Worm (Caenorhabditis elegans) whole organism, L4 larva: ENCODE measurements around the gene nfki-1.

Experiments
- D1046.2 ChIP-seq: fragments of 200-800 bp; sonication (Bioruptor generic); IDR thresholded peaks from 2 replicates; pipeline ENCODE4 v1.3.6; 2022; ENCODE audit warnings: missing genetic modification characterization, missing compliant biosample characterization
- F10B5.3 ChIP-seq: sonication (generic microtip); optimal IDR thresholded peaks from 2 replicates; lab custom pipeline; 2016; ENCODE audit warnings: mild to moderate bottlenecking, missing genetic modification characterization, missing compliant biosample characterization
- F26F4.8 ChIP-seq: fragments of 200-800 bp; sonication (Bioruptor generic); conservative IDR thresholded peaks from 2 replicates; pipeline ENCODE4 v1.3.6; 2022; ENCODE audit warnings: missing genetic modification characterization, missing compliant biosample characterization
- F37D6.2 ChIP-seq: sonication (generic microtip); optimal IDR thresholded peaks from 2 replicates; lab custom pipeline; 2016; ENCODE audit warnings: mild to moderate bottlenecking, missing genetic modification characterization, missing compliant biosample characterization
- F44E2.7 ChIP-seq: fragments of 200-800 bp; sonication (Bioruptor generic); IDR thresholded peaks from 2 replicates; pipeline ENCODE4 v2.1.2; 2022; ENCODE audit warnings: missing genetic modification characterization, missing compliant biosample characterization
- F49E8.2 ChIP-seq: sonication (generic microtip); optimal IDR thresholded peaks from 2 replicates; lab custom pipeline; 2016; ENCODE audit warnings: missing compliant biosample characterization, mild to moderate bottlenecking, missing genetic modification characterization, borderline replicate concordance
- T20F7.1 ChIP-seq: fragments of 200-800 bp; sonication (Bioruptor generic); optimal IDR thresholded peaks from 2 replicates; lab custom pipeline; 2018; ENCODE audit warnings: mild to moderate bottlenecking, missing genetic modification characterization, missing compliant biosample characterization
- Y48G9A.11 ChIP-seq: fragments of 200-800 bp; sonication (Bioruptor generic); IDR thresholded peaks from 2 replicates; pipeline ENCODE4 v1.3.6; 2022; ENCODE audit warnings: missing genetic modification reagents, missing genetic modification characterization, missing compliant biosample characterization
- aha-1 ChIP-seq: fragments of 150-350 bp; peaks from one replicate; lab custom pipeline; 2014; ENCODE audit warnings: missing biosample characterization, missing genetic modification characterization
- ama-1 ChIP-seq: fragments of 150-350 bp; optimal IDR thresholded peaks from 2 replicates; lab custom pipeline; 2014; ENCODE audit warnings: inconsistent platforms, mixed read lengths
- arid-1 ChIP-seq: fragments of 200-800 bp; sonication (Bioruptor generic); conservative IDR thresholded peaks from 2 replicates; pipeline ENCODE4 v1.3.6; 2022; ENCODE audit warnings: missing genetic modification reagents, missing genetic modification characterization, missing compliant biosample characterization
- ceh-20 ChIP-seq: fragments of 200-800 bp; sonication (Bioruptor generic); IDR thresholded peaks from 2 replicates; pipeline ENCODE4 v1.3.6; 2022; ENCODE audit warnings: missing genetic modification reagents, missing genetic modification characterization, missing compliant biosample characterization
- ceh-28 ChIP-seq: fragments of 150-350 bp; optimal IDR thresholded peaks from 2 replicates; lab custom pipeline; 2014; ENCODE audit warnings: missing biosample characterization, missing genetic modification reagents, missing genetic modification characterization
- ceh-44 ChIP-seq: fragments of 200-800 bp; sonication (Bioruptor generic); IDR thresholded peaks from 2 replicates; pipeline ENCODE4 v1.3.6; 2022; ENCODE audit warnings: missing genetic modification reagents, missing genetic modification characterization, missing compliant biosample characterization
- ceh-62 ChIP-seq: sonication (generic microtip); optimal IDR thresholded peaks from 2 replicates; lab custom pipeline; 2017; ENCODE audit warnings: missing biosample characterization, missing genetic modification characterization
- ceh-82 ChIP-seq: sonication (generic microtip); optimal IDR thresholded peaks from 2 replicates; lab custom pipeline; 2017; ENCODE audit warnings: missing biosample characterization, missing genetic modification characterization
- ctbp-1 ChIP-seq: fragments of 200-800 bp; sonication (Bioruptor generic); IDR thresholded peaks from 2 replicates; pipeline ENCODE4 v1.3.6; 2022; ENCODE audit warnings: missing genetic modification reagents, missing genetic modification characterization, missing compliant biosample characterization
- daf-12 ChIP-seq: fragments of 150-350 bp; optimal IDR thresholded peaks from 2 replicates; lab custom pipeline; 2014; ENCODE audit warnings: missing biosample characterization, missing genetic modification reagents, missing genetic modification characterization
- dmd-6 ChIP-seq: fragments of 200-800 bp; sonication (Bioruptor generic); IDR thresholded peaks from 2 replicates; pipeline ENCODE4 v1.3.6; 2022; ENCODE audit warnings: missing genetic modification reagents, missing genetic modification characterization, missing compliant biosample characterization
- dpl-1 ChIP-seq: fragments of 150-350 bp; optimal IDR thresholded peaks from 2 replicates; lab custom pipeline; 2014; ENCODE audit warnings: missing biosample characterization, missing genetic modification reagents, missing genetic modification characterization
- duxl-1 ChIP-seq: sonication (generic microtip); optimal IDR thresholded peaks from 2 replicates; lab custom pipeline; 2016; ENCODE audit warnings: mild to moderate bottlenecking, missing genetic modification characterization, moderate library complexity, missing compliant biosample characterization; ENCODE audit not compliant: poor library complexity
- egl-27 ChIP-seq: sonication (generic microtip); optimal IDR thresholded peaks from 3 replicates; lab custom pipeline; 2017; ENCODE audit warnings: missing biosample characterization, missing genetic modification reagents, missing genetic modification characterization
- egl-43 ChIP-seq: fragments of 200-800 bp; sonication (Bioruptor generic); IDR thresholded peaks from 2 replicates; pipeline ENCODE4 v1.3.6; 2022; ENCODE audit warnings: missing genetic modification reagents, missing genetic modification characterization, missing compliant biosample characterization
- hlh-11 ChIP-seq: fragments of 200-800 bp; sonication (Bioruptor generic); optimal IDR thresholded peaks from 2 replicates; lab custom pipeline; 2018; ENCODE audit warnings: mild to moderate bottlenecking, missing genetic modification characterization, missing compliant biosample characterization
- hmg-1.1 ChIP-seq: fragments of 200-800 bp; sonication (Bioruptor generic); IDR thresholded peaks from 2 replicates; pipeline ENCODE4 v1.3.6; 2022; ENCODE audit warnings: missing genetic modification reagents, missing genetic modification characterization, missing compliant biosample characterization
- lin-1 ChIP-seq: fragments of 200-800 bp; sonication (Bioruptor generic); IDR thresholded peaks from 2 replicates; pipeline ENCODE4 v1.3.6; 2022; ENCODE audit warnings: missing genetic modification reagents, missing genetic modification characterization, missing compliant biosample characterization
- lin-29 ChIP-seq: fragments of 200-800 bp; sonication (Bioruptor generic); IDR thresholded peaks from 2 replicates; pipeline ENCODE4 v1.3.6; 2022; ENCODE audit warnings: missing genetic modification reagents, missing genetic modification characterization, missing compliant biosample characterization
- lin-38 ChIP-seq: fragments of 200-800 bp; sonication (Bioruptor generic); IDR thresholded peaks from 2 replicates; pipeline ENCODE4 v1.3.6; 2022; ENCODE audit warnings: missing genetic modification reagents, missing genetic modification characterization, missing compliant biosample characterization
- lin-39 ChIP-seq: fragments of 150-350 bp; optimal IDR thresholded peaks from 2 replicates; lab custom pipeline; 2014; ENCODE audit warnings: missing biosample characterization, missing genetic modification reagents, missing genetic modification characterization
- madf-9 ChIP-seq: fragments of 200-800 bp; sonication (Bioruptor generic); conservative IDR thresholded peaks from 2 replicates; pipeline ENCODE4 v1.3.6; 2022; ENCODE audit warnings: missing genetic modification reagents, missing genetic modification characterization, missing compliant biosample characterization
- mdt-29 ChIP-seq: fragments of 200-800 bp; sonication (Bioruptor generic); IDR thresholded peaks from 2 replicates; pipeline ENCODE4 v1.3.6; 2022; ENCODE audit warnings: missing genetic modification reagents, missing genetic modification characterization, missing compliant biosample characterization
- mes-2 ChIP-seq: sonication (generic microtip); optimal IDR thresholded peaks from 2 replicates; lab custom pipeline; 2016; ENCODE audit warnings: missing genotype, mild to moderate bottlenecking, missing genetic modification characterization, missing compliant biosample characterization; ENCODE audit not compliant: poor library complexity, severe bottlenecking
- mxl-3 ChIP-seq: fragments of 200-800 bp; sonication (Bioruptor generic); optimal IDR thresholded peaks from 2 replicates; lab custom pipeline; 2018; ENCODE audit warnings: mild to moderate bottlenecking, missing genetic modification characterization, missing compliant biosample characterization
- nhr-237 ChIP-seq: sonication (generic microtip); optimal IDR thresholded peaks from 2 replicates; lab custom pipeline; 2017; ENCODE audit warnings: missing biosample characterization, missing genetic modification characterization
- nhr-25 ChIP-seq: sonication (generic microtip); optimal IDR thresholded peaks from 2 replicates; lab custom pipeline; 2017; ENCODE audit warnings: missing genetic modification characterization, mild to moderate bottlenecking, missing compliant biosample characterization, antibody characterized with exemption, moderate library complexity, borderline replicate concordance; ENCODE audit not compliant: insufficient read depth
- nhr-28 ChIP-seq: fragments of 150-350 bp; optimal IDR thresholded peaks from 2 replicates; lab custom pipeline; 2014; ENCODE audit warnings: missing biosample characterization, missing genetic modification characterization
- nhr-77 ChIP-seq: fragments of 150-350 bp; optimal IDR thresholded peaks from 2 replicates; lab custom pipeline; 2014; ENCODE audit warnings: missing biosample characterization, missing genetic modification characterization
- php-3 ChIP-seq: fragments of 200-800 bp; sonication (Bioruptor generic); IDR thresholded peaks from 2 replicates; pipeline ENCODE4 v1.3.6; 2022; ENCODE audit warnings: missing genetic modification reagents, missing genetic modification characterization, missing compliant biosample characterization
- set-16 ChIP-seq: fragments of 200-800 bp; sonication (Bioruptor generic); IDR thresholded peaks from 2 replicates; pipeline ENCODE4 v1.3.6; 2022; ENCODE audit warnings: missing genetic modification reagents, missing genetic modification characterization, missing compliant biosample characterization
- skn-1 ChIP-seq: fragments of 150-350 bp; optimal IDR thresholded peaks from 2 replicates; lab custom pipeline; 2014; ENCODE audit warnings: missing biosample characterization, missing genetic modification characterization
- snpc-1.2 ChIP-seq: fragments of 200-800 bp; sonication (Bioruptor generic); IDR thresholded peaks from 2 replicates; pipeline ENCODE4 v1.3.6; 2022; ENCODE audit warnings: missing genetic modification reagents, missing genetic modification characterization, missing compliant biosample characterization
- snpc-4 ChIP-seq: fragments of 150-350 bp; optimal IDR thresholded peaks from 2 replicates; lab custom pipeline; 2014; ENCODE audit warnings: missing biosample characterization, missing genetic modification characterization
- spr-1 ChIP-seq: sonication (generic microtip); optimal IDR thresholded peaks from 2 replicates; lab custom pipeline; 2016; ENCODE audit warnings: mild to moderate bottlenecking, missing genetic modification characterization, missing compliant biosample characterization
- tra-1 ChIP-seq: fragments of 200-800 bp; sonication (Bioruptor generic); IDR thresholded peaks from 2 replicates; pipeline ENCODE4 v1.3.6; 2022; ENCODE audit warnings: missing genetic modification reagents, missing genetic modification characterization, missing compliant biosample characterization
- unc-130 ChIP-seq: sonication (generic microtip); optimal IDR thresholded peaks from 2 replicates; lab custom pipeline; 2016; ENCODE audit warnings: missing genetic modification reagents, missing genetic modification characterization, missing compliant biosample characterization
- zfp-2 ChIP-seq: sonication (generic microtip); optimal IDR thresholded peaks from 2 replicates; lab custom pipeline; 2016; ENCODE audit warnings: mild to moderate bottlenecking, missing genetic modification characterization, missing compliant biosample characterization
- zip-11 ChIP-seq: fragments of 200-800 bp; sonication (Bioruptor generic); IDR thresholded peaks from 2 replicates; pipeline ENCODE4 v1.3.6; 2022; ENCODE audit warnings: missing genetic modification characterization, missing compliant biosample characterization
- zip-2 ChIP-seq: fragments of 150-350 bp; optimal IDR thresholded peaks from 2 replicates; lab custom pipeline; 2014; ENCODE audit warnings: missing biosample characterization, missing genetic modification characterization
- ztf-7 ChIP-seq: fragments of 150-350 bp; optimal IDR thresholded peaks from 2 replicates; lab custom pipeline; 2014; ENCODE audit warnings: missing biosample characterization, missing genetic modification characterization

Gene nfki-1

ce11 chrX:15365767-15366177 lies 10.7 kb downstream of the nfki-1 start, which contains the start of gene C33A11.2 (continued):
- no peak for TF ChIP-seq snpc-4 (tag; lab: Kevin White, UChicago)
- TF ChIP-seq hlh-11, result peak; percentile 50
- no peak for TF ChIP-seq lin-39 (tag; lab: Kevin White, UChicago)
- TF ChIP-seq zfp-2, result no peak
- TF ChIP-seq lin-38 (GFP tag; lab: Robert Waterston, UW), result no peak
- TF ChIP-seq F26F4.8, result no peak
- no peak for TF ChIP-seq tra-1 (GFP tag; lab: Robert Waterston, UW)
- TF ChIP-seq nhr-25, result no peak
- no peak for TF ChIP-seq mes-2 (tag; lab: Kevin White, UChicago)
- TF ChIP-seq madf-9, result no peak
- TF ChIP-seq zip-2 (tag; lab: Kevin White, UChicago), result no peak
- no peak for TF ChIP-seq mdt-29
- TF ChIP-seq lin-29 (GFP tag; lab: Robert Waterston, UW), result no peak
- TF ChIP-seq nhr-28 (tag; lab: Kevin White, UChicago), result peak; percentile 61
- peak; percentile 9 for TF ChIP-seq dpl-1
- no peak for TF ChIP-seq skn-1 (tag; lab: Kevin White, UChicago)
- no peak for TF ChIP-seq nhr-237 (tag; lab: Kevin White, UChicago)
- no peak for TF ChIP-seq F37D6.2 (tag; lab: Kevin White, UChicago)
- peak; percentile 63 for TF ChIP-seq dmd-6 (GFP tag; lab: Robert Waterston, UW)
- TF ChIP-seq daf-12 (tag; lab: Kevin White, UChicago), result no peak
- no peak for TF ChIP-seq snpc-1.2 (GFP tag; lab: Robert Waterston, UW)
- TF ChIP-seq F49E8.2 (tag; lab: Kevin White, UChicago), result no peak

ce11 chrX:15372772-15373171 lies 17.7 kb downstream of the nfki-1 start:
- TF ChIP-seq arid-1 (0 out of 2 replicates have a peak, but pooled peaks have one; percentile 22), ctbp-1 (GFP tag; lab: Robert Waterston, UW) (no peak), set-16 (0 out of 2 replicates have a peak, but pooled peaks have one; percentile 40), duxl-1 (tag; lab: Kevin White, UChicago) (no peak), D1046.2 (no peak), egl-43 (GFP tag; lab: Robert Waterston, UW) (no peak), skn-1 (tag; lab: Kevin White, UChicago) (no peak), F44E2.7 (GFP tag; lab: Robert Waterston, UW) (no peak), php-3 (GFP tag; lab: Robert Waterston, UW) (no peak), ceh-62 (tag; lab: Kevin White, UChicago) (no peak), aha-1 (tag; lab: Kevin White, UChicago) (peak; percentile 77)

- TF ChIP-seq php-3 (GFP tag; lab: Robert Waterston, UW) (no peak), hlh-11 (peak; percentile 65), unc-130 (GFP tag; lab: Kevin White, UChicago) (no peak), ceh-20 (GFP tag; lab: Robert Waterston, UW) (0 out of 2 replicates have a peak, but pooled peaks have one; percentile 47), dpl-1 (no peak), nhr-237 (tag; lab: Kevin White, UChicago) (no peak), lin-1 (GFP tag; lab: Robert Waterston, UW) (no peak), hmg-1.1 (GFP tag; lab: Robert Waterston, UW) (peak; percentile 52; the same call in 1 of the 2 replicates), ceh-82 (tag; lab: Kevin White, UChicago) (no peak), ceh-44 (no peak), zip-11 (GFP tag; lab: Robert Waterston, UW) (no peak), ceh-28 (tag; lab: Kevin White, UChicago) (no peak), nhr-77 (tag; lab: Kevin White, UChicago) (no peak), egl-27 (tag; lab: Kevin White, UChicago) (no peak), mxl-3 (no peak), spr-1 (tag; lab: Kevin White, UChicago) (no peak), F10B5.3 (tag; lab: Kevin White, UChicago) (no peak), ama-1 (lab: Kevin White, UChicago) (no peak), Y48G9A.11 (GFP tag; lab: Robert Waterston, UW) (no peak), T20F7.1 (GFP tag; lab: Kevin White, UChicago) (peak; percentile 4), ztf-7 (no peak)
Observed at ce11 chrX:15373415-15374048, 18.5 kb downstream of the nfki-1 start.
